5 worm cellular contexts compared by ENCODE assay signal in genomic region chrIII:6312244-6312643, ce11.
TF ChIP-seq lines count a peak whose summit lies in the region.

No protein-coding gene starts in this region.

TF ChIP-seq in whole organism, L1 larva, 84 proteins besides CTCF, POLR2A, EP300 and RAD21:
- no peak for TF ChIP-seq rnt-1 (tag; optimal IDR thresholded peaks at IDR 0.05; lab: Kevin White, UChicago)
- no peak for TF ChIP-seq tlp-1 (tag; optimal IDR thresholded peaks at IDR 0.05; lab: Kevin White, UChicago)
- no peak for TF ChIP-seq nhr-19 (GFP tag; conservative IDR thresholded peaks at IDR 0.05; lab: Robert Waterston, UW)
- no peak for TF ChIP-seq fos-1 (tag; optimal IDR thresholded peaks at IDR 0.05; lab: Kevin White, UChicago)
- no peak for TF ChIP-seq C16A3.4 (tag; optimal IDR thresholded peaks at IDR 0.05; lab: Kevin White, UChicago)
- TF ChIP-seq lin-14 (GFP tag; optimal IDR thresholded peaks at IDR 0.05; lab: Kevin White, UChicago): peak; percentile 32

TF ChIP-seq in whole organism, L2 larva, 48 proteins besides CTCF, POLR2A, EP300 and RAD21:
- TF ChIP-seq nhr-23 (tag; optimal IDR thresholded peaks at IDR 0.05; lab: Kevin White, UChicago) (no peak), crh-2 (tag; optimal IDR thresholded peaks at IDR 0.05; lab: Kevin White, UChicago) (peak; percentile 35)

TF ChIP-seq in whole organism, L4 larva, 104 proteins besides CTCF, POLR2A, EP300 and RAD21:
- TF ChIP-seq unc-62 (GFP tag; optimal IDR thresholded peaks at IDR 0.05 in 1 of 2; lab: Kevin White, UChicago) (peak in 1 of 2 experiments; percentile 74), unc-62 (tag; optimal IDR thresholded peaks at IDR 0.05; lab: Kevin White, UChicago) (no peak), jun-1 (tag; optimal IDR thresholded peaks at IDR 0.05; lab: Kevin White, UChicago) (no peak), aha-1 (tag; lab: Kevin White, UChicago) (peak; percentile 56)

TF ChIP-seq in whole organism, late embryonic, 69 proteins besides CTCF, POLR2A, EP300 and RAD21:
- TF ChIP-seq unc-42 (tag; optimal IDR thresholded peaks at IDR 0.05; lab: Kevin White, UChicago): peak; percentile 34
- no peak for TF ChIP-seq ztf-16 (tag; optimal IDR thresholded peaks at IDR 0.05; lab: Kevin White, UChicago)

TF ChIP-seq in whole organism, mixed stage, embryonic, 35 proteins besides CTCF, POLR2A, EP300 and RAD21:
- TF ChIP-seq ces-1 (GFP tag; optimal IDR thresholded peaks at IDR 0.05; lab: Kevin White, UChicago) (peak; percentile 16), unc-120 (tag; optimal IDR thresholded peaks at IDR 0.05; lab: Kevin White, UChicago; ENCODE audit: poor library complexity, severe bottlenecking) (no peak), M03D4.4 (tag; optimal IDR thresholded peaks at IDR 0.05; lab: Kevin White, UChicago) (no peak), hlh-1 (tag; optimal IDR thresholded peaks at IDR 0.05; lab: Kevin White, UChicago) (no peak), sptf-1 (tag; optimal IDR thresholded peaks at IDR 0.05; lab: Kevin White, UChicago) (no peak), mab-5 (tag; optimal IDR thresholded peaks at IDR 0.05; lab: Kevin White, UChicago) (no peak), ceh-39 (tag; optimal IDR thresholded peaks at IDR 0.05; lab: Kevin White, UChicago) (no peak), pha-4 (tag; optimal IDR thresholded peaks at IDR 0.05; lab: Kevin White, UChicago) (no peak)

Comparison
In these comparisons a context has a peak if more than half of its experiments do, and no peak if none do; other contexts are left out.
1. Of the 29 proteins assayed by ChIP-seq in both whole organism, L4 larva and whole organism, L1 larva: peak only in whole organism, L4 larva: aha-1; only in whole organism, L1 larva: none; in both: none; in neither: 27; mixed calls (peak in some experiments, not most) for 1.